Worm (Caenorhabditis elegans) whole organism, late embryonic: ENCODE results near the gene pal-1.

ENCODE experiments used
- C08G9.2 ChIP-seq: sonication (generic microtip); optimal IDR thresholded peaks from 2 replicates; lab custom pipeline; 2016; ENCODE audit warnings: mild to moderate bottlenecking, missing genetic modification characterization, moderate library complexity, missing compliant biosample characterization
- C38D4.7 ChIP-seq: fragments of 200-800 bp; sonication (Bioruptor generic); optimal IDR thresholded peaks from 2 replicates; lab custom pipeline; 2018; ENCODE audit warnings: mild to moderate bottlenecking, missing genetic modification characterization, moderate library complexity, missing compliant biosample characterization
- K02D7.2 ChIP-seq: sonication (generic microtip); optimal IDR thresholded peaks from 2 replicates; lab custom pipeline; 2017; ENCODE audit warnings: mild to moderate bottlenecking, missing genetic modification characterization, missing compliant biosample characterization
- K09A11.1 ChIP-seq: sonication (generic microtip); optimal IDR thresholded peaks from 2 replicates; lab custom pipeline; 2017; ENCODE audit warnings: antibody characterized with exemption, mild to moderate bottlenecking, missing genetic modification characterization, missing compliant biosample characterization; ENCODE audit not compliant: insufficient read depth
- Y22D7AL.16 ChIP-seq: sonication (generic microtip); optimal IDR thresholded peaks from 2 replicates; lab custom pipeline; 2016; ENCODE audit warnings: missing genetic modification characterization, missing compliant biosample characterization
- ama-1 ChIP-seq: fragments of 150-350 bp; optimal IDR thresholded peaks from 2 replicates; lab custom pipeline; 2014
- ceh-18 ChIP-seq: sonication (generic microtip); optimal IDR thresholded peaks from 2 replicates; lab custom pipeline; 2016; ENCODE audit warnings: missing genetic modification characterization, missing compliant biosample characterization
- ceh-2 ChIP-seq: sonication (generic microtip); optimal IDR thresholded peaks from 2 replicates; lab custom pipeline; 2016; ENCODE audit warnings: missing genotype, missing genetic modification characterization, missing compliant biosample characterization
- ceh-24 ChIP-seq: sonication (generic microtip); optimal IDR thresholded peaks from 2 replicates; lab custom pipeline; 2016; ENCODE audit warnings: mild to moderate bottlenecking, missing genetic modification characterization, missing compliant biosample characterization
- ceh-30 ChIP-seq: fragments of 150-350 bp; optimal IDR thresholded peaks from 2 replicates; lab custom pipeline; 2014; ENCODE audit warnings: missing biosample characterization, missing genetic modification characterization
- ceh-31 ChIP-seq: sonication (generic microtip); optimal IDR thresholded peaks from 2 replicates; lab custom pipeline; 2016; ENCODE audit warnings: missing genetic modification characterization, missing compliant biosample characterization
- che-1 ChIP-seq: sonication (generic microtip); optimal IDR thresholded peaks from 2 replicates; lab custom pipeline; 2016; ENCODE audit warnings: mild to moderate bottlenecking, missing genetic modification characterization, missing compliant biosample characterization
- dmd-4 ChIP-seq: sonication (generic microtip); optimal IDR thresholded peaks from 2 replicates; lab custom pipeline; 2016; ENCODE audit warnings: borderline replicate concordance, missing genetic modification characterization, missing compliant biosample characterization
- dve-1 ChIP-seq: sonication (generic microtip); optimal IDR thresholded peaks from 2 replicates; lab custom pipeline; 2017; ENCODE audit warnings: antibody characterized with exemption, mild to moderate bottlenecking, missing genetic modification characterization, missing compliant biosample characterization
- elt-4 ChIP-seq: sonication (generic microtip); optimal IDR thresholded peaks from 2 replicates; lab custom pipeline; 2016; ENCODE audit warnings: missing genetic modification characterization, missing compliant biosample characterization
- eyg-1 ChIP-seq: sonication (generic microtip); optimal IDR thresholded peaks from 2 replicates; lab custom pipeline; 2016; ENCODE audit warnings: missing genotype, missing genetic modification characterization, missing compliant biosample characterization
- fkh-10 ChIP-seq: fragments of 150-350 bp; optimal IDR thresholded peaks from 2 replicates; lab custom pipeline; 2014; ENCODE audit warnings: missing biosample characterization, missing genetic modification reagents, missing genetic modification characterization
- hlh-13 ChIP-seq: fragments of 200-800 bp; sonication (Bioruptor generic); optimal IDR thresholded peaks from 2 replicates; lab custom pipeline; 2018; ENCODE audit warnings: mild to moderate bottlenecking, missing genetic modification characterization, missing compliant biosample characterization
- hlh-6 ChIP-seq: sonication (generic microtip); optimal IDR thresholded peaks from 2 replicates; lab custom pipeline; 2016; ENCODE audit warnings: missing genotype, missing genetic modification characterization, missing compliant biosample characterization
- lim-6 ChIP-seq: sonication (generic microtip); optimal IDR thresholded peaks from 2 replicates; lab custom pipeline; 2016; ENCODE audit warnings: missing genetic modification characterization, missing compliant biosample characterization
- lin-11 ChIP-seq: fragments of 200-800 bp; sonication (Bioruptor generic); optimal IDR thresholded peaks from 2 replicates; lab custom pipeline; 2018; ENCODE audit warnings: mild to moderate bottlenecking, missing genetic modification characterization, missing compliant biosample characterization
- nfya-1 ChIP-seq: sonication (generic microtip); optimal IDR thresholded peaks from 2 replicates; lab custom pipeline; 2017; ENCODE audit warnings: missing genetic modification characterization, mild to moderate bottlenecking, missing compliant biosample characterization, antibody characterized with exemption, moderate library complexity
- npax-4 ChIP-seq: sonication (generic microtip); optimal IDR thresholded peaks from 2 replicates; lab custom pipeline; 2016; ENCODE audit warnings: missing genetic modification characterization, missing compliant biosample characterization
- odd-2 ChIP-seq: sonication (generic microtip); optimal IDR thresholded peaks from 2 replicates; lab custom pipeline; 2017; ENCODE audit warnings: antibody characterized with exemption, mild to moderate bottlenecking, missing genetic modification characterization, missing compliant biosample characterization
- pag-3 ChIP-seq: sonication (generic microtip); optimal IDR thresholded peaks from 2 replicates; lab custom pipeline; 2016; ENCODE audit warnings: missing compliant biosample characterization, missing genetic modification characterization, borderline replicate concordance
- pat-9 ChIP-seq: fragments of 200-800 bp; sonication (Bioruptor generic); optimal IDR thresholded peaks from 2 replicates; lab custom pipeline; 2018; ENCODE audit warnings: mild to moderate bottlenecking, missing genetic modification characterization, moderate library complexity, missing compliant biosample characterization
- pqm-1 ChIP-seq: sonication (generic microtip); optimal IDR thresholded peaks from 2 replicates; lab custom pipeline; 2016; ENCODE audit warnings: missing genetic modification characterization, missing compliant biosample characterization
- pros-1 ChIP-seq: fragments of 150-350 bp; optimal IDR thresholded peaks from 2 replicates; lab custom pipeline; 2014; ENCODE audit warnings: missing biosample characterization, missing genetic modification reagents, missing genetic modification characterization
- ref-2 ChIP-seq: sonication (generic microtip); optimal IDR thresholded peaks from 2 replicates; lab custom pipeline; 2016; ENCODE audit warnings: missing genetic modification characterization, missing compliant biosample characterization
- sdc-2 ChIP-seq: sonication (generic microtip); optimal IDR thresholded peaks from 2 replicates; lab custom pipeline; 2016; ENCODE audit warnings: missing genotype, missing genetic modification characterization, missing compliant biosample characterization
- sox-4 ChIP-seq: sonication (generic microtip); optimal IDR thresholded peaks from 2 replicates; lab custom pipeline; 2017; ENCODE audit warnings: mild to moderate bottlenecking, missing genetic modification characterization, inconsistent platforms, missing compliant biosample characterization
- syd-9 ChIP-seq: sonication (generic microtip); optimal IDR thresholded peaks from 2 replicates; lab custom pipeline; 2016; ENCODE audit warnings: mild to moderate bottlenecking, missing genetic modification characterization, moderate library complexity, missing compliant biosample characterization
- tbx-2 ChIP-seq: sonication (generic microtip); optimal IDR thresholded peaks from 2 replicates; lab custom pipeline; 2016; ENCODE audit warnings: missing genetic modification characterization, missing compliant biosample characterization
- tbx-7 ChIP-seq: sonication (generic microtip); optimal IDR thresholded peaks from 2 replicates; lab custom pipeline; 2016; ENCODE audit warnings: missing genotype, missing genetic modification characterization, missing compliant biosample characterization
- ttx-3 ChIP-seq: sonication (generic microtip); optimal IDR thresholded peaks from 2 replicates; lab custom pipeline; 2016; ENCODE audit warnings: missing genetic modification reagents, missing genetic modification characterization, missing compliant biosample characterization
- unc-3 ChIP-seq, 2 experiments: fragments of 200-800 bp in 1 of 2; sonication (Bioruptor generic) in 1 of 2; sonication (generic microtip) in 1 of 2; conservative IDR thresholded peaks in 1 of 2; optimal IDR thresholded peaks in 1 of 2; 2 replicates each; pipeline versions ENCODE4 v1.3.6 to Lab custom; 2016 to 2022; ENCODE audit warnings: missing compliant biosample characterization in 2 of 2, missing genetic modification characterization in 2 of 2, missing genetic modification reagents in 1 of 2
- zip-5 ChIP-seq: sonication (generic microtip); optimal IDR thresholded peaks from 2 replicates; lab custom pipeline; 2016; ENCODE audit warnings: missing genetic modification characterization, missing compliant biosample characterization
- ztf-16 ChIP-seq: sonication (generic microtip); optimal IDR thresholded peaks from 2 replicates; lab custom pipeline; 2017; ENCODE audit warnings: missing genetic modification characterization, missing compliant biosample characterization

The pal-1 gene

DNA sequence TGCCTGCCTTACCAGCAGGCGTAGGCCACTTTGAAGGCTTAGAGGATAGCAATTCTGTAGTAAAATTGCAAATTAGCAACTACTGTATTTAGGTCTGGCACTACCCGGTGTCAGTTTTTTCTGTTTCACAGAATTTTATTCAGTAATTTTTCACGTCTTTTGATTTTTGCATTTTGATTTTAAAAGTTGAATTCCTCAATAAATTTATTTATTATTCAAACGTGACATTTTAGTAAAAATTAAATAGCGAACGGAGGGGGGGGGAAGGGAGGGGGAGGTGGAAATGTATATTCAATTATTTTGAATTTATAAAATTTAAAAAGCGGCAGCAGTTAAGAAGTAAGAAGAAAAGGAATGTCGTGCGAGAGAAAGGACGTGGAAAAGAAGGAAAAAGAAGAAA is 7.9 kb upstream of the pal-1 start, which contains the start of gene F26A1.4:
TSS of gene F26A1.4 (plus strand) at position 301 of the 400 bp plus-strand sequence.
- TF ChIP-seq K09A11.1 (no peak), nfya-1 (tag; lab: Kevin White, UChicago) (no peak)

DNA sequence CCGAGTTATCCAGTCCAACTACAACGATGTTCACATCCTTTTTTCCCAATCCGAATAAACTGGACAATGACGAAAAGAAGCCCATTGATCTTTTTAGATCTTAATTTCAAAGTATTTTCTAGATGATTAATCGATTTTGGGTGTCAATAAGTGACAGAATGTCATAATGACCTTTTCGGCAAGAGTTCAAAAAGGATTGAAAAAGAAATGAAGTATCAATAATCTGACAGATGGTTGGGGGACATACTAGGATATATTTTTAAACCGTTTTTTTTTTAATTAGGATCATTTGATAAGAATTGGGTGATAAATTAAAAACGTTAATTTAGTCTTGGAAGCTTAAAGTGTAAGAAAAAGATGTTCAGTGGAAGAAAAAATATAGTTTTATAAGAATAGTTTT is 5.4 kb upstream of the pal-1 start, which contains the start of gene arl-6:
TSS of gene arl-6 (minus strand) at position 101 of the 400 bp plus-strand sequence.
- TF ChIP-seq tbx-2 (tag; lab: Kevin White, UChicago) (no peak), Y22D7AL.16 (tag; lab: Kevin White, UChicago) (no peak), K02D7.2 (tag; lab: Kevin White, UChicago) (no peak), eyg-1 (no peak), lin-11 (tag; lab: Kevin White, UChicago) (no peak), unc-3 (GFP tag; conservative IDR thresholded peaks at IDR 0.05; lab: Robert Waterston, UW) (no peak), unc-3 (tag; optimal IDR thresholded peaks at IDR 0.05; lab: Kevin White, UChicago) (no peak)

DNA sequence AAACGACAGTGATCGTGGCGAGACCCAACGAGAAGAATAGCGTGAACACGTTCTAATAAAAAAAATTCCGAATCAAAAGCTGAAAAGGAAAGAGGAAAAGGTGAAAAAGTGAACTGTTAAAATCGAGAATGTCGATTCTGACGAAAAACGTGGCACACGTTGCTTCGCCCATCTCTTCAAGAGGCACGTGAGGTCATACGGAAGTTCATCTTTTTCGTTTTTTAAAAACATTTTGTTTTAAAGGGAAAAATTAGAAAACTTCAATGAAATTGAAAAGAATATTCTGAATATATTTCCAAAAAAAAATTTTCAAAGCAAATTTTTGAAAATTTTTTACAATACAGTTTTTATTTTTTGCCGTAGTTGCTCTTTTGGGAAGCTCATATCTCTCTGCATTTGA is 1.8 kb upstream of the pal-1 start, which contains the start of gene C38D4.7:
TSS of gene C38D4.7 (minus strand) at position 101 of the 400 bp plus-strand sequence.
- TF ChIP-seq ceh-30 (tag; lab: Kevin White, UChicago) (no peak), ttx-3 (no peak), C38D4.7 (no peak)

DNA sequence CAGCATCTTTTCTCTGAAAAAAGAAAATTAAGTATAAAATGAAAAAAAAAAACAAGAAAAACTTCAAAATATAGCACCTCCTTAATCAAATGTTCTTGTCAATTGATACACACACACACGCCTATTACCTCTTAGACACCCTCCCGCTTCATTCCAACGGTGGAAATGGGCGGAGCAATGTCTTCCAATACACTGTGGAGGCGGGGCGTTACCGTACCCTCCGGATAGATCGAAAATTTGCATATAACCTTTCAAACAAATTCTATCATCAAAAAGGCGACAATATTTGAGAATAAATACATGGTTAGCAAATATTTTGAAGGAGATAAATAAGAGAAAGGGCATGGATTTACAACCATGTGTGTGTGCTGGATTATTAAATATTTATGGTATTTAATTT is 1.3 kb downstream of the pal-1 start:
- TF ChIP-seq nfya-1 (tag; lab: Kevin White, UChicago), result peak; percentile 85
- TF ChIP-seq ama-1 (lab: Kevin White, UChicago), result no peak

DNA sequence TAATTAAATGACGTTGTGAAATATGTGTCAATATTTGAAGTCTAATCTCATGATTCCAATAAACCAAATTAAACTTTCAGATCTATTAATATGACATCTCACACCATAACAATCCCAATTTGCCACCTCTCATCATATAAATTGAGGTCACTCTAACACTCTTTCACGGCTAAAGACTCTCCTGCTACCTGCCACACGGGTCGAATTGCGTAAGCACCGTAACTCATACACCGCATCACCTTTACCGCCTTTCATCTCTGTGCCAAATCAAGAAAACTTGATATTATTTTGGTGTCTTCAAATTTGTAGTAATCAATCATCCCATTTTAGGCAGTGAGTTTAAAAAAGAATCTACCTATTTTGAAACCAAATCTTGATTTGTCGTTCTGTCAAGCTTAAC is 3.0 kb downstream of the pal-1 start:
- TF ChIP-seq lim-6 (tag; lab: Kevin White, UChicago) (no peak), che-1 (tag; lab: Kevin White, UChicago) (no peak), elt-4 (no peak), fkh-10 (no peak), dve-1 (tag; lab: Kevin White, UChicago) (no peak), hlh-13 (GFP tag; lab: Kevin White, UChicago) (no peak), Y22D7AL.16 (tag; lab: Kevin White, UChicago) (no peak), ceh-24 (tag; lab: Kevin White, UChicago) (no peak), hlh-6 (tag; lab: Kevin White, UChicago) (no peak), tbx-2 (tag; lab: Kevin White, UChicago) (no peak), dmd-4 (tag; lab: Kevin White, UChicago) (no peak), npax-4 (tag; lab: Kevin White, UChicago) (no peak), pros-1 (tag; lab: Kevin White, UChicago) (no peak), zip-5 (tag; lab: Kevin White, UChicago) (no peak), odd-2 (tag; lab: Kevin White, UChicago) (no peak), pat-9 (tag; lab: Kevin White, UChicago) (no peak), pqm-1 (tag; lab: Kevin White, UChicago) (no peak)

DNA sequence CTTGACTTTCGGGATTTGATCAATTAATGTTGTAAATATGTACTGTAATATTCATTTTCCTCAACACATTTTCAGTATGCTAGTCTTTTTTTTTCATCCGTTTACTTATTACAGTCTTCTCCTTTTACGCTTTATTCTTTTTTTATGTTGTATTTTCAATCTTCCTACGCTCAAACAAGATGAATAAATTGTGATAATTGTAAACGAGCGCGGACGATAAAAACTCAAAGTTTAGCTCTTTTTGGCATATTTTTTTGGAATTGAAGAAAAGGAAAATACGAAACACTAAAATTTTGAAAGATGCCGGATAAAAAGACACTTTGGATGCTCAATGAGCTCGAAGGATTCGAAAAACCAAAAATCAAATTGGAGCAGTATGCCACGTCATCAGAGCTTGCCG is 6.7 kb downstream of the pal-1 start, which contains the start of gene metl-5:
TSS of gene metl-5 (plus strand) at position 301 of the 400 bp plus-strand sequence.
- TF ChIP-seq tbx-7 (tag; lab: Kevin White, UChicago) (no peak), sdc-2 (tag; lab: Kevin White, UChicago) (no peak), ceh-18 (tag; lab: Kevin White, UChicago) (no peak), dmd-4 (tag; lab: Kevin White, UChicago) (no peak), unc-3 (GFP tag; conservative IDR thresholded peaks at IDR 0.05; lab: Robert Waterston, UW) (no peak), unc-3 (tag; optimal IDR thresholded peaks at IDR 0.05; lab: Kevin White, UChicago) (no peak), syd-9 (no peak), pros-1 (tag; lab: Kevin White, UChicago) (no peak), pag-3 (tag; lab: Kevin White, UChicago) (no peak), ttx-3 (no peak), ref-2 (tag; lab: Kevin White, UChicago) (no peak), C08G9.2 (tag; lab: Kevin White, UChicago) (no peak), dve-1 (tag; lab: Kevin White, UChicago) (no peak), odd-2 (tag; lab: Kevin White, UChicago) (no peak), ceh-2 (tag; lab: Kevin White, UChicago) (no peak), sox-4 (tag; lab: Kevin White, UChicago) (no peak), ceh-31 (tag; lab: Kevin White, UChicago) (no peak), ama-1 (lab: Kevin White, UChicago) (no peak), nfya-1 (tag; lab: Kevin White, UChicago) (no peak), ztf-16 (no peak)
- TF ChIP-seq, all 69 proteins: peak for 0
